Fruit fly (Drosophila melanogaster) S2 (cell line): ENCODE results near the gene GatA.

Experiments used
- CG8478 ChIP-seq: fragments of >200 bp; optimal IDR thresholded peaks from 2 replicates; lab custom pipeline; 2018
- CTCF ChIP-seq, 2 experiments: fragments of >200 bp; optimal IDR thresholded peaks; 2 replicates each; lab custom pipeline; 2018

DNA sequence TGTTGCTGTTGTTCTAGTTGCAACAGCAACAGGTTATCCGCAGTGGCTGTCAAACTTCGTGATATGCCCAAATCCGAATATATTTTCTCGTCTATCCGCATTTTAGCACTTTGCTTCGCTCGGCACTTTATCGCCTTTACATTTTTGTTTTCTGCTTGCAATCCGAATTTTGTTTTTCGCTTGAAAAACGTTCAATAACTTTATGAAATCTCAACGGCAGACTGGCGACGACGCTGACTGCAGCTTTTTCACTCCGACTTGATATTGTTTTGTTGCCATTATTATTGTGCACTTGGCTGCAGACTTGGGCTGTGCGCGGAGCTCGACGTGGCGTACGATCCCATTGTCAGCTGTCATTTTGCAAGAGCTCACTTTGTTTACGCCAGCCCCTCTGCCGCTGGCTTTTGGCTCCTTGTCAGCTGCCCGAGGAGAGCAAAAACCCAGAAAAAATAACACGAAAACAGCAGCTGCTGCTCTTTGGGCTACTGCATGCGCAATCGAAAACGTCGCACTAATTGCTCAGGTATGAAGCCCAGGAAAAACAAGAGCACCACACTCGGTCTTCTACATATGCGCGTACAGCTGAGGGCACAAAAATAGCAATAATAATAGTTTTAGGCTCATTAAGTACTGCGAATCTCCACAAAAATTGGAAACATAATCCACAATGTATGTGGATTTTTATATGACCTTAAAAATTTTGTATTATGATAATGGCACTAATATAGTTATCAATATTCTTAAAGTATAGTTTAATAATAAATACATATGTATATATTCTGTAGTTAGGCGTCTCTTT, 42.4 kb downstream of the GatA start:
- TF ChIP-seq CG8478 (lab: Kevin White, UChicago) (no peak), CTCF (optimal IDR thresholded peaks at IDR 0.05; lab: Kevin White, UChicago) (no peak)
